Worm (Caenorhabditis elegans) whole organism, L2 larva: ENCODE data around the gene fbxb-5.
"Not testable (repeated sequence)": the region's sequence is repeated elsewhere in the genome, so short reads cannot be mapped to it uniquely, and the experiment has no call there.

Experiments
- C34F6.9 ChIP-seq: fragments of 150-350 bp; optimal IDR thresholded peaks from 2 replicates; lab custom pipeline; 2014; ENCODE audit warnings: missing biosample characterization, missing genetic modification characterization
- F13H6.1 ChIP-seq: sonication (generic microtip); optimal IDR thresholded peaks from 2 replicates; lab custom pipeline; 2016; ENCODE audit warnings: missing genetic modification characterization, missing compliant biosample characterization
- R02D3.7 ChIP-seq: fragments of 150-350 bp; optimal IDR thresholded peaks from 2 replicates; lab custom pipeline; 2014; ENCODE audit warnings: missing biosample characterization, missing genetic modification characterization
- ZK546.5 ChIP-seq: sonication (generic microtip); optimal IDR thresholded peaks from 2 replicates; lab custom pipeline; 2017; ENCODE audit warnings: missing biosample characterization, missing genetic modification characterization
- alr-1 ChIP-seq: fragments of 150-350 bp; optimal IDR thresholded peaks from 2 replicates; lab custom pipeline; 2014; ENCODE audit warnings: missing biosample characterization, missing genetic modification characterization
- aly-2 ChIP-seq: fragments of 150-350 bp; optimal IDR thresholded peaks from 2 replicates; lab custom pipeline; 2014; ENCODE audit warnings: missing biosample characterization, missing genetic modification characterization
- ama-1 ChIP-seq: fragments of 150-350 bp; optimal IDR thresholded peaks from 2 replicates; lab custom pipeline; 2018; ENCODE audit warnings: inconsistent platforms
- ceh-16 ChIP-seq: fragments of 150-350 bp; optimal IDR thresholded peaks from 2 replicates; lab custom pipeline; 2014; ENCODE audit warnings: missing biosample characterization, missing genetic modification characterization
- ceh-82 ChIP-seq: fragments of 150-350 bp; optimal IDR thresholded peaks from 2 replicates; lab custom pipeline; 2014; ENCODE audit warnings: missing biosample characterization, missing genetic modification characterization
- crh-2 ChIP-seq: sonication (generic microtip); optimal IDR thresholded peaks from 2 replicates; lab custom pipeline; 2017; ENCODE audit warnings: missing biosample characterization, missing genetic modification characterization
- elt-1 ChIP-seq: fragments of 150-350 bp; optimal IDR thresholded peaks from 2 replicates; lab custom pipeline; 2014; ENCODE audit warnings: missing biosample characterization, missing genetic modification characterization
- elt-3 ChIP-seq: sonication (generic microtip); optimal IDR thresholded peaks from 2 replicates; lab custom pipeline; 2017; ENCODE audit warnings: missing biosample characterization, missing genetic modification characterization
- fos-1 ChIP-seq: fragments of 150-350 bp; optimal IDR thresholded peaks from 2 replicates; lab custom pipeline; 2014; ENCODE audit warnings: missing biosample characterization, missing genetic modification characterization
- gmeb-1 ChIP-seq: fragments of 150-350 bp; optimal IDR thresholded peaks from 2 replicates; lab custom pipeline; 2014; ENCODE audit warnings: missing biosample characterization, missing genetic modification characterization
- lin-11 ChIP-seq: fragments of 150-350 bp; sonication (generic microtip); optimal IDR thresholded peaks from 2 replicates; lab custom pipeline; 2014; ENCODE audit warnings: missing biosample characterization, missing genetic modification characterization, inconsistent platforms, mixed read lengths
- lin-13 ChIP-seq: fragments of 150-350 bp; optimal IDR thresholded peaks from 2 replicates; lab custom pipeline; 2014; ENCODE audit warnings: missing biosample characterization, missing genetic modification reagents, missing genetic modification characterization
- lin-39 ChIP-seq: fragments of 150-350 bp; optimal IDR thresholded peaks from 2 replicates; lab custom pipeline; 2014; ENCODE audit warnings: missing biosample characterization, missing genetic modification reagents, missing genetic modification characterization
- lsy-2 ChIP-seq, 2 experiments: fragments of 150-350 bp in 1 of 2; sonication (generic microtip) in 1 of 2; optimal IDR thresholded peaks; 2 replicates each; lab custom pipeline; 2014 to 2017; ENCODE audit warnings: missing biosample characterization in 2 of 2, missing genetic modification characterization in 2 of 2
- mab-5 ChIP-seq: fragments of 150-350 bp; optimal IDR thresholded peaks from 2 replicates; lab custom pipeline; 2014; ENCODE audit warnings: missing biosample characterization, missing genetic modification characterization
- mbf-1 ChIP-seq: sonication (generic microtip); optimal IDR thresholded peaks from 2 replicates; lab custom pipeline; 2017; ENCODE audit warnings: missing biosample characterization, missing genetic modification characterization
- mdl-1 ChIP-seq, 2 experiments: fragments of 150-350 bp in 1 of 2; sonication (generic microtip) in 1 of 2; optimal IDR thresholded peaks; 2 replicates each; lab custom pipeline; 2017; ENCODE audit warnings: missing biosample characterization in 2 of 2, missing genetic modification characterization in 2 of 2
- nhr-10 ChIP-seq: sonication (generic microtip); optimal IDR thresholded peaks from 2 replicates; lab custom pipeline; 2017; ENCODE audit warnings: missing biosample characterization, missing genetic modification characterization
- nhr-11 ChIP-seq: fragments of 150-350 bp; optimal IDR thresholded peaks from 2 replicates; lab custom pipeline; 2014; ENCODE audit warnings: missing biosample characterization, missing genetic modification characterization
- nhr-129 ChIP-seq: fragments of 150-350 bp; optimal IDR thresholded peaks from 2 replicates; lab custom pipeline; 2014; ENCODE audit warnings: missing biosample characterization, missing genetic modification characterization
- peb-1 ChIP-seq: fragments of 150-350 bp; optimal IDR thresholded peaks from 2 replicates; lab custom pipeline; 2014; ENCODE audit warnings: missing biosample characterization, missing genetic modification characterization
- sem-4 ChIP-seq: fragments of 150-350 bp; optimal IDR thresholded peaks from 2 replicates; lab custom pipeline; 2014; ENCODE audit warnings: missing biosample characterization, missing genetic modification reagents, missing genetic modification characterization
- sma-3 ChIP-seq: sonication (generic microtip); optimal IDR thresholded peaks from 2 replicates; lab custom pipeline; 2016; ENCODE audit warnings: missing genetic modification reagents, missing genetic modification characterization, missing compliant biosample characterization
- sma-9 ChIP-seq, 2 experiments: fragments of 150-350 bp in 1 of 2; sonication (generic microtip) in 1 of 2; optimal IDR thresholded peaks; 2 replicates each; lab custom pipeline; 2014 to 2016; ENCODE audit warnings: missing genetic modification characterization in 2 of 2, mild to moderate bottlenecking in 1 of 2, missing biosample characterization in 1 of 2, missing compliant biosample characterization in 1 of 2, missing genetic modification reagents in 1 of 2, moderate library complexity in 1 of 2
- snpc-4 ChIP-seq: fragments of 150-350 bp; optimal IDR thresholded peaks from 2 replicates; lab custom pipeline; 2014; ENCODE audit warnings: missing biosample characterization, missing genetic modification characterization
- unc-39 ChIP-seq: fragments of 150-350 bp; optimal IDR thresholded peaks from 2 replicates; lab custom pipeline; 2014; ENCODE audit warnings: missing biosample characterization, missing genetic modification characterization
- unc-55 ChIP-seq: fragments of 150-350 bp; sonication (generic microtip); optimal IDR thresholded peaks from 3 replicates; lab custom pipeline; 2014; ENCODE audit warnings: missing biosample characterization, missing genetic modification reagents, missing genetic modification characterization
- unc-62 ChIP-seq: fragments of 150-350 bp; optimal IDR thresholded peaks from 2 replicates; lab custom pipeline; 2014; ENCODE audit warnings: missing biosample characterization, missing genetic modification reagents, missing genetic modification characterization
- ztf-4 ChIP-seq: fragments of 150-350 bp; optimal IDR thresholded peaks from 2 replicates; lab custom pipeline; 2014; ENCODE audit warnings: missing biosample characterization, missing genetic modification characterization

The fbxb-5 gene

DNA sequence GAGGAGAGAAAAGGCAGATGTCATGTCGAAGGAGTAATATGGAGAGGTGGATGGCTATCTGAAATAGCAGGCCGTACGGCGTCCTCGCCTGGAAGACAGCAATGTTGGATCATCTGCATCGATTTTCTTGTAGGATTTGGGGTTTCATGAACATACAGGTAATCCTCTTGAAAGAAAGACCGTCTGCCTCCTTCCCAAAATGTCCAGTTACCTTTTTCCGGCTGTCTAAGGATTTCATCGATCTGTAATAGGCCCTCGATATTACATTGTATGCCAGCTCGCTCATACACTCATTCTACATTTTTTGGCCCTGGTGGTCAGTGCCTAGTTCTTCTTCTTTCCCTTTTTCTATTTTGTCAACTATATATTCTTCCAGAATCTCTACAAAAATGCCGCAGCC is at the start of gene fbxb-5, which contains the start of gene btb-8:
Gene fbxb-5 (minus strand): TSS at position 101 of the 400 bp plus-strand sequence.
Gene btb-8 (plus strand): TSS at position 377 of the 400 bp plus-strand sequence.
- TF ChIP-seq alr-1 (tag; lab: Kevin White, UChicago) (no peak), nhr-129 (tag; lab: Kevin White, UChicago) (no peak), mab-5 (no peak), sma-3 (no peak), gmeb-1 (no peak), snpc-4 (tag; lab: Kevin White, UChicago) (no peak), nhr-10 (no peak), elt-1 (tag; lab: Kevin White, UChicago) (no peak), nhr-11 (tag; lab: Kevin White, UChicago) (no peak), lin-13 (no peak), unc-62 (GFP tag; lab: Kevin White, UChicago) (no peak), ZK546.5 (tag; lab: Kevin White, UChicago) (no peak), unc-39 (tag; lab: Kevin White, UChicago) (no peak)

DNA sequence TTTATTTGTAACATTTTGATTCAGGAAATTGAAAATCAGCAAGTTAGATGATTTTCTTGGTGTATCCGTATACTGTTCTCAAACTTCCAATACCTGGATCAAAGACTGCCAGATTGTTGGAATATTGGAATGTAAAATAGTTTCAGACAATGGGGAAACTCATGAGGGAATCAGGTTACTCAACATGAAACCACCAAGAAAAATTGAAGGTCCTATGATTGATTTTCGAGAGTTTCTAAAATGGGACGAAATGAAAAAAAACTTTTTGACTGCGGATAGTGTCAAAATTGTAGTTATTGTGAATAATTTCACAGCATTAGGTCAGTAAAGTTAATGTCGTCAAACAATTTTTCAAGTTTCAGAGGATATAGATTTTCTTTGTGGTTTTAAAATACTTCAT is 49.5 kb upstream of the fbxb-5 start, which contains the start of gene math-3:
Gene math-3 (plus strand): TSS at position 301 of the 400 bp plus-strand sequence.
- TF ChIP-seq elt-3 (tag; lab: Kevin White, UChicago), result no peak
- TF ChIP-seq lsy-2 (tag; optimal IDR thresholded peaks at IDR 0.05; lab: Kevin White, UChicago), result no peak
- no peak for TF ChIP-seq mbf-1 (tag; lab: Kevin White, UChicago)
- no peak for TF ChIP-seq nhr-129 (tag; lab: Kevin White, UChicago)
- no peak for TF ChIP-seq ceh-16 (tag; lab: Kevin White, UChicago)
- no peak for TF ChIP-seq unc-62 (GFP tag; lab: Kevin White, UChicago)
- no peak for TF ChIP-seq C34F6.9

DNA sequence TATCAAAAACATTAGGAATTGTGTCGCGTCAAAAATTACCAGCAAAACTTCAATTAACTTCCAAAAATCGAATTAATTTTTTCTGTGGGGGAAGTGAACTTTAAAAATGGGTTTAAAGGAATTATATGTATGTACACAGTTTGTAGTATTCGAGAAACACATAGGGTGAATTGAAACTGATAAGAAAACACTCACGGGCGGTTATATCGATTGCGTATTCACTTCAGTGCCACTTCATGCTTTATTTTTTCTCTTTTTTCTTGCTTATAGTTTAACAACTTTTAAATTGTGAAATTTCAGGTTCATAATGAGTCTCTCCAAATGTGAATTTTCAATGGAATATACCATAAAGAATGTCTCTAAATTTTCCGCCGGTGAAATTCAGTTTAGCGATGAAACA is 49.1 kb upstream of the fbxb-5 start, which contains the start of gene math-26:
Gene math-26 (plus strand): TSS at position 301 of the 400 bp plus-strand sequence.
- not testable (repeated sequence) for TF ChIP-seq lin-39, crh-2, ceh-82 (tag; lab: Kevin White, UChicago)
- TF ChIP-seq, all 48 proteins: peak for 0; not testable (repeated sequence) for 48

DNA sequence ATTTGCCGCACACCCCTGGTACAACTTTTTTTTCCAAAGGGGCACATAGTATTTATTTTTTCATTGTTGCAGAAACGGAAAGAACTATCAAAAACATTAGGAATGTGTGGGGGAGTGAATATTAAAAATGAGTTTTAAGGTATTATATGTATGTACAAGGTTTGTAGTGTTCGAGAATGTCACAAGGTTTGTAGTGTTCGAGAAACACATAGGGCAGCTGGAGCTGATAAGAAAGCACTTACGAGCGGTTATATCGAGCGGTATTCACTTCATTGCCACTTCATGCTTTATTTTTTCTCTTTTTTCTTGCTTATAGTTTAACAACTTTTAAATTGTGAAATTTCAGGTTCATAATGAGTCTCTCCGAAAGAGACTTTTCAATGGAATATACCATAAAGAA is 45.2 kb upstream of the fbxb-5 start:
- TF ChIP-seq fos-1, result peak; percentile 34

DNA sequence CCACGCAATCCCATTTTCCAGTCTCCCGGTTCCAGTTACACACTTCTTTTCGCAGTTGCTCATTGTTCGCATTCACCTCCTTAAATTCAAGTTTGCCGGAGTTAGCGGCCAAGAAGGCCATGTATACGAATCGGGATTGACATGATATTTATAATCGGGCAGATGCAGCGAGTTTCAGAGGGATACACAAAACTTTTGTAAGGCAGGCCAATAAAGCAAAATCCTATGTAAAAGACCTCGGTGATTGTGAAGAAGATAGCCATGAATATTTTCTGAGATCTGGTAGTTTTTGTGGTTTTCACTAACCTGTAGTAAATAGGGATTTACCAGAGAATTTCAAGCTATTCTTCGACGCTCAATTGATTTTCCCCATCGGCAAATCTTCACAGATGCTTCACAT is 44.4 kb upstream of the fbxb-5 start:
- TF ChIP-seq lin-39 (tag; lab: Kevin White, UChicago), result no peak
- TF ChIP-seq aly-2 (tag; lab: Kevin White, UChicago), result no peak
- TF ChIP-seq lin-13, result no peak
- no peak for TF ChIP-seq unc-39 (tag; lab: Kevin White, UChicago)
- no peak for TF ChIP-seq mdl-1 (tag; optimal IDR thresholded peaks at IDR 0.05; lab: Kevin White, UChicago)
- no peak for TF ChIP-seq sem-4 (tag; lab: Kevin White, UChicago)
- no peak for TF ChIP-seq peb-1
- TF ChIP-seq sma-3, result no peak
- no peak for TF ChIP-seq sma-9 (GFP tag; optimal IDR thresholded peaks at IDR 0.05; lab: Kevin White, UChicago)
- no peak for TF ChIP-seq sma-9 (tag; optimal IDR thresholded peaks at IDR 0.05; lab: Kevin White, UChicago)
- no peak for TF ChIP-seq R02D3.7 (tag; lab: Kevin White, UChicago)
- no peak for TF ChIP-seq lin-11 (tag; lab: Kevin White, UChicago)

DNA sequence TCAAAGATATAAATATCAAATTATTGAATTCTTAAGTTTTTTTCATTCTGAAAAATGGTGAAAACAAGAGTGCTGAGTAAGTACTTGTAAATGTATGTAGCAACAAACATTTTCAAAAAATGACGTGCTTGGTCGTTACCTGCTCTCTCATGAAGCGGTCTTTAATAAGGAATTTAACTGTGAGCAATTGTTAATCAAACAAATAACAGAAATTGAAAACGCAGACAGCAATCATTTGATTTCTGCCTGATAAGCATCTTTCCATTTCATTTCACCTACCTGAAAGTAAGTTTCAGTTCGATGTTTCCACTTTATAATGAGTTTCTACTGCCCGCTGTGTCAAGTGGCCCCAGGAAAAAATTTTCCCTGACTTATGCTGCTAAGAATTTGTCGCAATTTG is 40.8 kb upstream of the fbxb-5 start, which contains the start of gene math-28:
Gene math-28 (plus strand): TSS at position 301 of the 400 bp plus-strand sequence.
- TF ChIP-seq fos-1, result no peak
- no peak for TF ChIP-seq nhr-129 (tag; lab: Kevin White, UChicago)
- no peak for TF ChIP-seq unc-62 (GFP tag; lab: Kevin White, UChicago)
- TF ChIP-seq nhr-11 (tag; lab: Kevin White, UChicago), result no peak
- no peak for TF ChIP-seq F13H6.1 (tag; lab: Kevin White, UChicago)
- no peak for TF ChIP-seq aly-2 (tag; lab: Kevin White, UChicago)
- TF ChIP-seq ama-1 (lab: Kevin White, UChicago), result no peak
- TF ChIP-seq ztf-4, result no peak
- TF ChIP-seq lin-13, result no peak
- TF ChIP-seq elt-1 (tag; lab: Kevin White, UChicago), result no peak
- TF ChIP-seq unc-55, result no peak
